Worm (Caenorhabditis elegans) whole organism, L1 larva: ENCODE measurements around the gene Y38H6C.13.

ENCODE experiments used
- alr-1 ChIP-seq: fragments of 200-800 bp; sonication (Bioruptor generic); optimal IDR thresholded peaks from 2 replicates; lab custom pipeline; 2018; ENCODE audit warnings: borderline replicate concordance, mild to moderate bottlenecking, missing genetic modification characterization, missing compliant biosample characterization
- ceh-82 ChIP-seq, 3 experiments: fragments of 150-350 bp in 1 of 3; sonication (generic microtip) in 2 of 3; optimal IDR thresholded peaks; 2 replicates each; lab custom pipeline; 2014 to 2017; ENCODE audit warnings: missing biosample characterization in 3 of 3, missing genetic modification characterization in 3 of 3
- dpl-1 ChIP-seq, 3 experiments: fragments of 150-350 bp in 2 of 3; sonication (generic microtip) in 1 of 3; optimal IDR thresholded peaks; 2 replicates each; lab custom pipeline; 2014 to 2017; ENCODE audit warnings: missing biosample characterization in 3 of 3, missing genetic modification characterization in 3 of 3, missing genetic modification reagents in 3 of 3
- egl-27 ChIP-seq, 2 experiments: fragments of 150-350 bp in 1 of 2; sonication (generic microtip); optimal IDR thresholded peaks; 3 replicates each; lab custom pipeline; 2017 to 2018; ENCODE audit warnings: missing biosample characterization in 2 of 2, missing genetic modification characterization in 2 of 2, missing genetic modification reagents in 2 of 2
- fkh-10 ChIP-seq: sonication (generic microtip); optimal IDR thresholded peaks from 2 replicates; lab custom pipeline; 2017; ENCODE audit warnings: missing biosample characterization, missing genetic modification reagents, missing genetic modification characterization
- hlh-17 ChIP-seq: fragments of 200-800 bp; sonication (Bioruptor generic); optimal IDR thresholded peaks from 2 replicates; lab custom pipeline; 2018; ENCODE audit warnings: missing genetic modification characterization, mild to moderate bottlenecking, missing compliant biosample characterization, moderate library complexity, borderline replicate concordance
- lin-15B ChIP-seq: fragments of 150-350 bp; sonication (generic microtip); optimal IDR thresholded peaks from 3 replicates; lab custom pipeline; 2014; ENCODE audit warnings: missing biosample characterization, missing genetic modification characterization
- mdl-1 ChIP-seq, 2 experiments: fragments of 150-350 bp; optimal IDR thresholded peaks; 2 replicates each; lab custom pipeline; 2014 to 2017; ENCODE audit warnings: missing biosample characterization in 2 of 2, missing genetic modification characterization in 2 of 2, inconsistent platforms in 1 of 2
- pqm-1 ChIP-seq: sonication (generic microtip); optimal IDR thresholded peaks from 3 replicates; lab custom pipeline; 2017; ENCODE audit warnings: missing biosample characterization, missing genetic modification characterization
- tbx-2 ChIP-seq: sonication (generic microtip); optimal IDR thresholded peaks from 2 replicates; lab custom pipeline; 2016; ENCODE audit warnings: missing genetic modification characterization, missing compliant biosample characterization
- unc-62 ChIP-seq: fragments of 150-350 bp; optimal IDR thresholded peaks from 2 replicates; lab custom pipeline; 2014; ENCODE audit warnings: missing biosample characterization, missing genetic modification reagents, missing genetic modification characterization
- zip-4 ChIP-seq: fragments of 200-800 bp; sonication (Bioruptor generic); optimal IDR thresholded peaks from 2 replicates; lab custom pipeline; 2018; ENCODE audit warnings: mild to moderate bottlenecking, missing genetic modification characterization, moderate library complexity, missing compliant biosample characterization

- TF ChIP-seq lin-15B (tag; lab: Kevin White, UChicago) = no peak
- no peak for TF ChIP-seq dpl-1 (GFP tag; optimal IDR thresholded peaks at IDR 0.05; lab: Kevin White, UChicago)
- TF ChIP-seq pqm-1 = no peak
- no peak for TF ChIP-seq unc-62 (GFP tag; lab: Kevin White, UChicago)
- TF ChIP-seq alr-1 (tag; lab: Kevin White, UChicago) = no peak
- TF ChIP-seq hlh-17 (GFP tag; lab: Kevin White, UChicago) = no peak
- TF ChIP-seq mdl-1 (tag; optimal IDR thresholded peaks at IDR 0.05; lab: Kevin White, UChicago) = no peak
- no peak for TF ChIP-seq tbx-2 (tag; lab: Kevin White, UChicago)
- TF ChIP-seq fkh-10 (GFP tag; lab: Kevin White, UChicago) = no peak
- TF ChIP-seq ceh-82 (tag; optimal IDR thresholded peaks at IDR 0.05; lab: Kevin White, UChicago) = no peak
- no peak for TF ChIP-seq zip-4 (GFP tag; lab: Kevin White, UChicago)
- no peak for TF ChIP-seq egl-27 (tag; optimal IDR thresholded peaks at IDR 0.05; lab: Kevin White, UChicago)
Measured at ce11 chrV:20509427-20509826, 18.2 kb upstream of the Y38H6C.13 start.
